Worm (Caenorhabditis elegans) whole organism, young adult: Measurements from ENCODE around the gene F40G9.12.

Source experiments
- ceh-100 ChIP-seq: fragments of 200-800 bp; sonication (Bioruptor generic); IDR thresholded peaks from 2 replicates; pipeline ENCODE4 v1.3.6; 2022; ENCODE audit warnings: missing genetic modification reagents, missing genetic modification characterization, missing compliant biosample characterization
- hlh-12 ChIP-seq: sonication (generic microtip); optimal IDR thresholded peaks from 2 replicates; lab custom pipeline; 2016; ENCODE audit warnings: missing genetic modification characterization, missing compliant biosample characterization
- hsf-1 ChIP-seq: fragments of 200-800 bp; sonication (Bioruptor generic); IDR thresholded peaks from 2 replicates; pipeline ENCODE4 v1.3.6; 2022; ENCODE audit warnings: missing genetic modification reagents, missing genetic modification characterization, missing compliant biosample characterization
- let-607 ChIP-seq, 2 experiments: fragments of 200-800 bp in 1 of 2; sonication (Bioruptor generic) in 1 of 2; sonication (generic microtip) in 1 of 2; optimal IDR thresholded peaks; 2 replicates each; lab custom pipeline; 2016 to 2018; ENCODE audit warnings: mild to moderate bottlenecking in 2 of 2, missing compliant biosample characterization in 2 of 2, missing genetic modification characterization in 2 of 2, moderate library complexity in 2 of 2, missing genotype in 1 of 2
- lin-40 ChIP-seq: sonication (generic microtip); optimal IDR thresholded peaks from 2 replicates; lab custom pipeline; 2016; ENCODE audit warnings: missing genetic modification characterization, mild to moderate bottlenecking, missing compliant biosample characterization, missing genotype, missing genetic modification reagents
- lsl-1 ChIP-seq: fragments of 200-800 bp; sonication (Bioruptor generic); optimal IDR thresholded peaks from 2 replicates; lab custom pipeline; 2018; ENCODE audit warnings: mild to moderate bottlenecking, missing genetic modification characterization, moderate library complexity, missing compliant biosample characterization
- nhr-90 ChIP-seq: sonication (generic microtip); optimal IDR thresholded peaks from 2 replicates; lab custom pipeline; 2016; ENCODE audit warnings: missing genotype, mild to moderate bottlenecking, missing genetic modification characterization, missing compliant biosample characterization
- pha-4 ChIP-seq: fragments of 150-350 bp; sonication (generic microtip); optimal IDR thresholded peaks from 2 replicates; lab custom pipeline; 2014; ENCODE audit warnings: missing biosample characterization, missing genetic modification reagents, missing genetic modification characterization
- sea-2 ChIP-seq: fragments of 200-800 bp; sonication (Bioruptor generic); IDR thresholded peaks from 2 replicates; pipeline ENCODE4 v1.3.6; 2022; ENCODE audit warnings: missing genetic modification characterization, missing compliant biosample characterization
- snpc-1.3 ChIP-seq: sonication (generic microtip); optimal IDR thresholded peaks from 2 replicates; lab custom pipeline; 2017; ENCODE audit warnings: missing genetic modification characterization, mild to moderate bottlenecking, missing compliant biosample characterization, antibody characterized with exemption, moderate library complexity, missing genotype, missing genetic modification reagents; ENCODE audit not compliant: insufficient read depth
- snpc-4 ChIP-seq, 5 experiments: fragments of 150-350 bp in 1 of 5; sonication (generic microtip) in 4 of 5; optimal IDR thresholded peaks; 2 replicates each; lab custom pipeline; 2014 to 2018; ENCODE audit warnings: missing genetic modification characterization in 5 of 5, missing biosample characterization in 3 of 5, antibody characterized with exemption in 2 of 5, mild to moderate bottlenecking in 2 of 5, missing compliant biosample characterization in 2 of 5, missing genotype in 2 of 5, moderate library complexity in 2 of 5, missing genetic modification reagents in 1 of 5

DNA sequence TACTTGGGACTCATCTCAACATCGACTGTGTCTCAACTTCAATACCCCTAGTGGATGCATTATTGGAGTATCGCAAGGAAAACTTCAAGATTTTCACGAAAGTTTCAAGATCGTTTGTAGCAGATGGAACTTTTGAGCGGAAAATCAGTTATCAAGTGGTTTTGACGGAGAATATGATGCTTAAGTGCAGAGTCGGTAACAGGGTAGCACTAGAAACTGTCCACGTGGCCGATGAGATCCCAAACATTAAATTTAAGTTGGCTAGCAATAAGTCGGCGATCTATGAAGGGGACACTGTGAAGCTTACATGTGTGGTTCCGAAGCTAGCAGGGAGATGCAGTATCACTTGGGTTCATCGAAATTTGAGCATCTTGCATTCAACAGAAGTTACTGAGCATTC lies 12.5 kb upstream of the F40G9.12 start:
- TF ChIP-seq lsl-1 (GFP tag; lab: Kevin White, UChicago), result no peak
- no peak for TF ChIP-seq lin-40 (tag; lab: Kevin White, UChicago)
- TF ChIP-seq sea-2 (GFP tag; lab: Robert Waterston, UW), result no peak
- no peak for TF ChIP-seq let-607 (tag; optimal IDR thresholded peaks at IDR 0.05; lab: Kevin White, UChicago)
- no peak for TF ChIP-seq nhr-90 (tag; lab: Kevin White, UChicago)
- TF ChIP-seq hsf-1 (GFP tag; lab: Robert Waterston, UW), result no peak
- TF ChIP-seq snpc-4 (GFP tag; optimal IDR thresholded peaks at IDR 0.05; lab: Kevin White, UChicago), result no peak
- no peak for TF ChIP-seq snpc-4 (tag; optimal IDR thresholded peaks at IDR 0.05; lab: Kevin White, UChicago)
- TF ChIP-seq pha-4 (tag; lab: Kevin White, UChicago), result no peak
- no peak for TF ChIP-seq ceh-100
- TF ChIP-seq hlh-12 (tag; lab: Kevin White, UChicago), result no peak
- TF ChIP-seq snpc-1.3 (tag; lab: Kevin White, UChicago), result no peak
